Worm (Caenorhabditis elegans): ENCODE results near the gene hrg-9.

DNA sequence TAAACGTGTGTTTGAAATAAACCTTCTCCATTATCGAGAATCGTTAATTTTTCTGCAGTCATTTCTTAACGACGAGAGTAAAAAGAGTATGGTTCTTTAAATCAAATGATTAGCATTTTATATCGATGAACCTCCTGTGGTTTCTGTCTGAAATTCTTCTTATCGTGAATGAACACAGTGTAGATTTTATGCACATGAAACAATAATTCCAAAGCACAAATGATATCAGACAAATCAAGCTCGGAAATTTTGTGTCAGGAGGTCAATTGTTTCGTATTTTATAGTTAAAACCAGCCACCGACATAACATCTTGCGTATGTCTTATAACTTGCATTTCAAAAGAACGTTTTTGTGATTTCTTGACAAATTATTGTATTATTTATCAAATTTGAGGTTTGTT, 26.0 kb downstream of the hrg-9 start, which contains the start of gene T16G1.6:
- TF ChIP-seq flt-1 (GFP tag; IDR thresholded peaks at IDR 0.05) (no peak), ztf-23 (GFP tag; IDR thresholded peaks at IDR 0.05) (no peak), klf-2 (GFP tag; conservative IDR thresholded peaks at IDR 0.05) (no peak), cog-1 (tag; optimal IDR thresholded peaks at IDR 0.05) (no peak), ztf-29 (GFP tag; IDR thresholded peaks at IDR 0.05) (no peak), med-1 (GFP tag; optimal IDR thresholded peaks at IDR 0.05; ENCODE audit: insufficient read depth) (no peak), tab-1 (GFP tag; IDR thresholded peaks at IDR 0.05) (no peak), T22C8.4 (GFP tag; IDR thresholded peaks at IDR 0.05) (no peak), ref-1 (GFP tag; conservative IDR thresholded peaks at IDR 0.05) (no peak)
